Fruit fly (Drosophila melanogaster): ENCODE measurements around the gene Orct.

The Orct gene

dm6 chr3R:24259278-24260040 is 16.6 kb upstream of the Orct start (continued):
- TF ChIP-seq salm (tag; optimal IDR thresholded peaks at IDR 0.05) (peak; percentile 72), Six4 (GFP tag; optimal IDR thresholded peaks at IDR 0.05) (peak; percentile 88), Dip3 (GFP tag; optimal IDR thresholded peaks at IDR 0.05) (peak; percentile 95), cg (GFP tag; optimal IDR thresholded peaks at IDR 0.05) (no peak), Mes4 (GFP tag; optimal IDR thresholded peaks at IDR 0.05) (peak; percentile 75), sug (tag; optimal IDR thresholded peaks at IDR 0.05) (peak; percentile 67), CrebB (tag; optimal IDR thresholded peaks at IDR 0.05) (peak; percentile 81), CG11398 (GFP tag; optimal IDR thresholded peaks at IDR 0.05) (peak; percentile 75), corto (GFP tag; optimal IDR thresholded peaks at IDR 0.05) (peak; percentile 91), kah (GFP tag; optimal IDR thresholded peaks at IDR 0.05) (peak; percentile 50), en (GFP tag; optimal IDR thresholded peaks at IDR 0.05) (peak; percentile 57), CG12659 (GFP tag; optimal IDR thresholded peaks at IDR 0.05) (peak; percentile 91), rib (GFP tag; IDR thresholded peaks at IDR 0.05) (peak; percentile 79), CG11504 (tag; optimal IDR thresholded peaks at IDR 0.05) (peak; percentile 91), CG18476 (GFP tag; optimal IDR thresholded peaks at IDR 0.05) (peak; percentile 82), dmrt99B (tag; optimal IDR thresholded peaks at IDR 0.05) (peak; percentile 91), disco-r (GFP tag; optimal IDR thresholded peaks at IDR 0.05) (peak; percentile 81), crol (GFP tag; IDR thresholded peaks at IDR 0.05) (no peak; the same call in 1 of the 2 replicates), esg (GFP tag; conservative IDR thresholded peaks at IDR 0.05) (peak; percentile 82), CG2116 (GFP tag; optimal IDR thresholded peaks at IDR 0.05) (peak; percentile 57), PHDP (tag; optimal IDR thresholded peaks at IDR 0.05) (peak; percentile 88), Opbp (GFP tag; IDR thresholded peaks at IDR 0.05; ENCODE audit: partially characterized antibody) (no peak), Adf1 (GFP tag; IDR thresholded peaks at IDR 0.05) (peak; percentile 49), sim (GFP tag; IDR thresholded peaks at IDR 0.05) (peak; percentile 74; the same call in 1 of the 2 replicates), Camta (GFP tag; optimal IDR thresholded peaks at IDR 0.05) (peak; percentile 85), lab (GFP tag; optimal IDR thresholded peaks at IDR 0.05) (peak; percentile 95), CG2889 (GFP tag; IDR thresholded peaks at IDR 0.05) (peak; percentile 84), fu2 (GFP tag; optimal IDR thresholded peaks at IDR 0.05) (peak; percentile 86), CG10979 (tag; optimal IDR thresholded peaks at IDR 0.05) (peak; percentile 91), gfzf (GFP tag; optimal IDR thresholded peaks at IDR 0.05) (no peak), repo (GFP tag; optimal IDR thresholded peaks at IDR 0.05) (peak; percentile 82), YL-1 (GFP tag; optimal IDR thresholded peaks at IDR 0.05) (peak; percentile 47), Dip2 (GFP tag; IDR thresholded peaks at IDR 0.05) (no peak), Nf-YA (GFP tag; IDR thresholded peaks at IDR 0.05) (peak; percentile 73), seq (GFP tag; IDR thresholded peaks at IDR 0.05) (no peak; the same call in 1 of the 2 replicates), lilli (GFP tag; optimal IDR thresholded peaks at IDR 0.05) (peak; percentile 95), CG7271 (tag; optimal IDR thresholded peaks at IDR 0.05) (peak; percentile 42), CG6765 (GFP tag; optimal IDR thresholded peaks at IDR 0.05) (peak; percentile 71), HmgD (GFP tag; optimal IDR thresholded peaks at IDR 0.05) (peak; percentile 49), CG3163 (GFP tag; optimal IDR thresholded peaks at IDR 0.05) (no peak), CG13775 (GFP tag; optimal IDR thresholded peaks at IDR 0.05) (peak; percentile 87), CG4854 (GFP tag; optimal IDR thresholded peaks at IDR 0.05) (peak; percentile 71), grau (tag; optimal IDR thresholded peaks at IDR 0.05) (peak; percentile 90), pum (GFP tag; optimal IDR thresholded peaks at IDR 0.05) (peak; percentile 82), lov (optimal IDR thresholded peaks at IDR 0.05) (no peak), lov (GFP tag; IDR thresholded peaks at IDR 0.05) (peak; percentile 90), CG10267 (tag; optimal IDR thresholded peaks at IDR 0.05) (peak; percentile 82), gem (tag; optimal IDR thresholded peaks at IDR 0.05) (peak; percentile 93), CG15479 (GFP tag; optimal IDR thresholded peaks at IDR 0.05) (peak; percentile 48)
